Fruit fly (Drosophila melanogaster) Kc167 (cell line): ENCODE measurements around the gene nerfin-2.

Source experiments
- Myc ChIP-seq: fragments of >200 bp; optimal IDR thresholded peaks from 2 replicates; lab custom pipeline; 2017; ENCODE audit warnings: missing external identifiers
- Sin3A ChIP-seq: fragments of >200 bp; optimal IDR thresholded peaks from 2 replicates; lab custom pipeline; 2018; ENCODE audit warnings: missing external identifiers
- h ChIP-seq: fragments of >200 bp; optimal IDR thresholded peaks from 3 replicates; lab custom pipeline; 2018; ENCODE audit warnings: missing external identifiers
- insv ChIP-seq: fragments of >200 bp; optimal IDR thresholded peaks from 3 replicates; lab custom pipeline; 2018; ENCODE audit warnings: missing external identifiers
- psq ChIP-seq: fragments of >200 bp; optimal IDR thresholded peaks from 2 replicates; lab custom pipeline; 2017; ENCODE audit warnings: missing external identifiers
- ttk ChIP-seq: sonication (Bioruptor generic); optimal IDR thresholded peaks from 2 replicates; lab custom pipeline; 2017; ENCODE audit warnings: missing external identifiers

The nerfin-2 gene

dm6 chr3R:10042664-10043372, 28.1 kb upstream of the nerfin-2 start, which contains the start of the genes Mical and CG3909:
Mical (minus strand) TSS chr3R:10042895.
CG3909 (plus strand) TSS chr3R:10043270.
- TF ChIP-seq Sin3A (no peak), psq (lab: Kevin White, UChicago) (no peak), h (lab: Kevin White, UChicago) (no peak), ttk (no peak), Myc (no peak), insv (lab: Kevin White, UChicago) (no peak)

DNA sequence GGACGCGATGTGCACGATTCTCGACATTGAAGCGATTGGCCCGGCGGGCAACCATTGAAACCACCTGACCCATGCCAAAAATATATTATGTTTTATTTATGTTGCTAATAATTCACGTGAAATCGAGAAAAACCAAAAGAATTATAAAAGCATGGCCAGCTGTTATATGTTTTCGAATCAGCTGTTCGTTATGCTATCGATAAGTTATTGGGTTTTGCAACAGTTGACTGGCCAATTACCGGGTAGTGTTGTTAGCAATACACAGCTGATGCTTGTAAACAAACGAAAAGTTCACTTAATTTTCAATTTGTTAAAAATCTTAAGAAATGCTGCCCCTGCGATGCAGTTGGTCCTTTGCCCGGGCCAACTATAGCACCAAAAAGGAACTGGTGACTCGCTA, 25.6 kb upstream of the nerfin-2 start, which contains the start of the genes CG11722 and mtTFB2:
Gene CG11722, minus strand, starts transcription at position 200 of the 400 bp plus-strand sequence.
Gene mtTFB2, plus strand, starts transcription at position 232 of the 400 bp plus-strand sequence.
- TF ChIP-seq h (lab: Kevin White, UChicago) (no peak), psq (lab: Kevin White, UChicago) (no peak), insv (lab: Kevin White, UChicago) (no peak), ttk (no peak), Sin3A (no peak), Myc (no peak)

DNA sequence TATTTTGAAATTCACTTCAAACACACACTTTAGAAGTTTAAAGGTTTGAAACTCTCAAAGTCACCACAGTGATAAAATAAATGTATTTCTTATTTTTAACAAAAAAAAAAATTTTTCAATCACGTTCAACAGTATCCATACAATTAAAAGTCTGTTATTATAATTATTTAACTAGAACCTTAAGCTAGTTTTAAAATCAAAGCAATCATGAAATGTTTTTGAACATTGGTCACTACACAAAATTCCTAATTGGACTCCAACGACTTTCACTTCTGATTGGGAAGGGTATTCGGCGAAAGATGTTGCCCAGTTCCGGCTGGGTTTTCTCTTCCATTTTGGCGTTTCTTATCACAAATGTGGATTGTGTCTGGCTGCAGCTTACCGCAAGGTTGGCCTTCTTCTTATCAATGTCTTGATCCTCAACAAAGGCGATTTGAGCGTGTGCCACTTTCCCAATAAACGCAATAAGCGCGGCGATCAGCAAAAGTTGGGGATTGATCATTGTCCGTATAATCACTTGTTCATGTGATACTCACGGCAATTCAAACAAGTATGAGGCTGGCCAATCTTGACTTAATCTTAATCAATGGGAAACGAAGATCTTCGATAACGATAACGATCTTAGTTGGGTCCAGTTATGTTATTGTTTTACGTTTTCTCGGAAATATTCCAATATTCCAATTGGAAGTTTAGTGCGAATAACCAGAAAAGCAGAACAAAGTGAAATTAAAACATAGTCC, 22.7 kb upstream of the nerfin-2 start:
- TF ChIP-seq psq (lab: Kevin White, UChicago) (no peak), Myc (no peak), Sin3A (no peak), h (lab: Kevin White, UChicago) (no peak), ttk (no peak), insv (lab: Kevin White, UChicago) (no peak)

DNA sequence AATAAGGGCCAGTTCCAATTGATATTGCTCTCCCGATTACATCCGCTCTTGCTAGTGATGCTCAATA, 22.3 kb upstream of the nerfin-2 start, which contains the start of gene CG12811:
Gene CG12811, minus strand, starts transcription at position 23 of the 67 bp plus-strand sequence.
- TF ChIP-seq insv (lab: Kevin White, UChicago) = no peak
- no peak for TF ChIP-seq Myc
- no peak for TF ChIP-seq Sin3A
- no peak for TF ChIP-seq psq (lab: Kevin White, UChicago)
- no peak for TF ChIP-seq h (lab: Kevin White, UChicago)
- TF ChIP-seq ttk = no peak

DNA sequence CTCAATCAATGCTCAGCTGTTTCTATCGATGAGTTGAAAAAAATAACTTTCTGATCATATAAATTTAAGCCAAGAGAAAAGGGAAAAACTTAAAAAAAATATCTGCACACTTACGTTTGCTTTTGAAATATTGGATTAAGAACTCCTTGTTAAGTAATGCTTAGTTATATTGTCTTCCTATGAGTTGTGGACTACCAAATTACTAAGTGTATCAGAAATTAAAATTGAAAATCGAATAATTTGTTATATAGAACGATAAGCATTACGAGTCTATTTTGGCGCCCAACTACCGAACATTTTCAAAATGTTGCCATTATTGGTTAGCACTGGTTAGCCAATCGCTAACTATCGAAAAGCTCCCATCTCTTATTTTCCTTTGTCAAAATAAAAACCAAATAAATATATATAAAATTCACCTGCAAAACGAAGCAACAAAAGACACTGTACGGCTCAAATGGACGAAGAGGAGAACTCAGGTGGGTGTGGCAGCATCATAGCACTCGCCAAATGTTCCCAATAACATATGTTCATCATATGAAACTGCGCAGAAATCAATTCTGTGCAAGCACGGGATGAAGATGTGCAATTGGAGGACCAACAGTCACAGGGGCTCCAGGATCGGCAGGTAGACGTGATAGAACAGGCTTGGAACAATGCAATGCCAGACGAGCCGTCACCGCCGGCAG, 21.9 kb upstream of the nerfin-2 start, which contains the start of gene ohgt:
Gene ohgt, plus strand, starts transcription at position 358 of the 686 bp plus-strand sequence.
- TF ChIP-seq insv (lab: Kevin White, UChicago) = no peak
- no peak for TF ChIP-seq ttk
- TF ChIP-seq Sin3A = no peak
- no peak for TF ChIP-seq h (lab: Kevin White, UChicago)
- no peak for TF ChIP-seq Myc
- no peak for TF ChIP-seq psq (lab: Kevin White, UChicago)

dm6 chr3R:10052695-10053382, 18.1 kb upstream of the nerfin-2 start, which contains the start of the genes Fancl and Npc2e:
Fancl (minus strand) TSS chr3R:10052869.
Npc2e (plus strand) TSS chr3R:10053332.
- TF ChIP-seq Myc (no peak), Sin3A (no peak), psq (lab: Kevin White, UChicago) (no peak), ttk (no peak), h (lab: Kevin White, UChicago) (no peak), insv (lab: Kevin White, UChicago) (no peak)

DNA sequence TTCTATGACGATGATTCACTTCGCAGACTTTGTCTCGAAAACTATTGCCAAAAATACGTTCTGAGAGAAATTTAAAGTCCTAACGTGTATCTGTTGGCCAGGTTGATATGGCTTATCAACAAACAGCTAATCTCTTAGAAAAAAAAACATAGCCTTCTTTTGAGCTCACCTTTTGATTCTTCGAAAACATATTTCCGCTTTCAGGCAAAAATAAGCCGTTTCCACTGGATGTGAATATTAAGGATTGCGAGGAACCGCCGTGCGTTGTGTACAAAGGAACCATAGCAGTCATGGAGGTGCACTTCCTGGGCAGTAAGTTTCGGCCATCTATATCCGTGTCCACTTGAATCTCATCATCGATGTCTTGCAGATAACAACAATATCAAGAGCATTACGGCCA, 17.4 kb upstream of the nerfin-2 start:
- TF ChIP-seq psq (lab: Kevin White, UChicago) = no peak
- no peak for TF ChIP-seq ttk
- TF ChIP-seq Myc = no peak
- no peak for TF ChIP-seq Sin3A
- TF ChIP-seq h (lab: Kevin White, UChicago) = no peak
- no peak for TF ChIP-seq insv (lab: Kevin White, UChicago)

dm6 chr3R:10054278-10054975, 16.5 kb upstream of the nerfin-2 start:
- TF ChIP-seq h (lab: Kevin White, UChicago) = no peak
- TF ChIP-seq psq (lab: Kevin White, UChicago) = no peak
- TF ChIP-seq Myc = no peak
- no peak for TF ChIP-seq insv (lab: Kevin White, UChicago)
- TF ChIP-seq ttk = no peak
- TF ChIP-seq Sin3A = no peak

DNA sequence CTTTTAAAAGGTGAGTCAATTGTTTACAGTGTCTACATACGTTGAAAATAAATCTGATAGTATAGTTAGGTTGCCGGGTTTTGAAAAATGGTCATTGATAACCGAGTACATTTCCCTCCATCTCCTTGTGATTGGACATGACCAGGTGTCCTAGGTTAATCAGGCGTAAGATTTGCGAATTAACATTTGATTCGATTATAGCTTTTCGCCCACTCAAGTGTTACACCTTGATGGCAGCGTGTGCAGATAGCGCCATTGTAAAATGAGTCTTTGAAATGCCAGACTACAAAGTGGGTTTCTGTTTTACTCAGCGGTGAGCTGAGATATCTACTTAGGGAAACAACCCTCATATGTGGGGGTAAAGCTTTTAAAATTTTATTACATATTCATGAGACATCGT, 15.9 kb upstream of the nerfin-2 start:
- TF ChIP-seq ttk (no peak), Sin3A (no peak), Myc (no peak), insv (lab: Kevin White, UChicago) (no peak), psq (lab: Kevin White, UChicago) (no peak), h (lab: Kevin White, UChicago) (no peak)

dm6 chr3R:10055951-10056350, 15.0 kb upstream of the nerfin-2 start, which contains the start of gene Npc2d:
Npc2d (minus strand) TSS chr3R:10056083.
- TF ChIP-seq psq (lab: Kevin White, UChicago) = no peak
- no peak for TF ChIP-seq insv (lab: Kevin White, UChicago)
- no peak for TF ChIP-seq Myc
- TF ChIP-seq ttk = no peak
- no peak for TF ChIP-seq h (lab: Kevin White, UChicago)
- no peak for TF ChIP-seq Sin3A

DNA sequence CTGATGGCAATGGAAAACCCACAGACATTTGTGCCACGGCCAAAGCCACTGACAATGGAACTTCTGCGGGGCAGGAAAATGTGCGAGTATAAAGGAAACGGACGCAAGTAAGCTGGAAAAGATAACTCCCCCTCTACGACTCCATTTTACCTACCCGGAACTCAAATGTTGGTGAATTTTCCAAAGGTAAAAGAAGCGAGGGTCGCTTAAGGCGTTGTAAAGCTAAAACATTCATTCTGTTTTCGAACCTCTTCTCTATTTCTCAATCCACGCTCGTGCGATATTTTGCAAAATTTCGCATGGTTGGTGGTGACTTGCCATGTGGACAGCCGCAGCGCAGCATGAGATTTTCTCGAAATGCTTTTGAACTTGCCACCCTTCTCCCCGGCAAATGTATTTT, 14.3 kb upstream of the nerfin-2 start:
- TF ChIP-seq psq (lab: Kevin White, UChicago) = no peak
- TF ChIP-seq insv (lab: Kevin White, UChicago) = no peak
- no peak for TF ChIP-seq Sin3A
- no peak for TF ChIP-seq h (lab: Kevin White, UChicago)
- TF ChIP-seq ttk = no peak
- no peak for TF ChIP-seq Myc
